Worm (Caenorhabditis elegans) whole organism, midembryonic: ENCODE results near the gene arl-5.
A peak's percentile ranks its signal among the peaks of the same experiment; 100 is the strongest.

Experiments
- T22C8.4 ChIP-seq: fragments of 200-800 bp; sonication (Bioruptor generic); IDR thresholded peaks from 2 replicates; pipeline ENCODE4 v1.3.6; 2022; ENCODE audit warnings: missing genetic modification characterization, missing compliant biosample characterization
- cog-1 ChIP-seq: sonication (generic microtip); optimal IDR thresholded peaks from 2 replicates; lab custom pipeline; 2016; ENCODE audit warnings: missing genetic modification characterization, missing compliant biosample characterization
- flt-1 ChIP-seq: fragments of 200-800 bp; sonication (Bioruptor generic); IDR thresholded peaks from 2 replicates; pipeline ENCODE4 v1.3.6; 2022; ENCODE audit warnings: missing genetic modification characterization, missing compliant biosample characterization
- klf-2 ChIP-seq: fragments of 200-800 bp; sonication (Bioruptor generic); conservative IDR thresholded peaks from 2 replicates; pipeline ENCODE4 v1.3.6; 2022; ENCODE audit warnings: missing genetic modification reagents, missing genetic modification characterization, missing compliant biosample characterization
- med-1 ChIP-seq: sonication (generic microtip); optimal IDR thresholded peaks from 2 replicates; lab custom pipeline; 2017; ENCODE audit warnings: missing genetic modification characterization, mild to moderate bottlenecking, missing compliant biosample characterization, antibody characterized with exemption, missing genetic modification reagents; ENCODE audit not compliant: insufficient read depth
- ref-1 ChIP-seq: fragments of 200-800 bp; sonication (Bioruptor generic); conservative IDR thresholded peaks from 2 replicates; pipeline ENCODE4 v1.3.6; 2022; ENCODE audit warnings: missing genetic modification reagents, missing genetic modification characterization, missing compliant biosample characterization
- tab-1 ChIP-seq: fragments of 200-800 bp; sonication (Bioruptor generic); IDR thresholded peaks from 2 replicates; pipeline ENCODE4 v1.3.6; 2022; ENCODE audit warnings: missing genetic modification characterization, missing compliant biosample characterization
- ztf-23 ChIP-seq: fragments of 200-800 bp; sonication (Bioruptor generic); IDR thresholded peaks from 2 replicates; pipeline ENCODE4 v1.3.6; 2022; ENCODE audit warnings: missing genetic modification reagents, missing genetic modification characterization, missing compliant biosample characterization
- ztf-29 ChIP-seq: fragments of 200-800 bp; sonication (Bioruptor generic); IDR thresholded peaks from 2 replicates; pipeline ENCODE4 v1.3.6; 2022; ENCODE audit warnings: missing genetic modification reagents, missing genetic modification characterization, missing compliant biosample characterization

The arl-5 gene

DNA sequence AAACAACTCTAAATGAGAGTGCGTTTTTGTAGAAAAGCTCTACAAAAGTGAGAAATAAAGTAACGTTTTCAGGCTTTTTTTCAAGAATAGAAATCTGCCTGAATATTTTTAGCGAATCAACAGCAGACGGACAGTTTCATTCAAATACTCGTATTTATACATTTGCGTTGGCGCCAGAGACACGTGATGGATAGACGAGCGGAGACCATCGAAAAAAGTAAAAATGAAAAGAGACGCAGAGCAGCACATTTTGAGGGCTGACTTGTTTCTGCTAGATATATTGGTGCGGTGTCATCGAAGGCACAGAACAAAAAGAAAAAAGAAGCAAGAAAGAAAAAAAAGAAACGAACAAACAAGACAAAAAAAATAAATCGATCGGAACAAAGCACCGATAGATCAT is 3.0 kb downstream of the arl-5 start:
- no peak for TF ChIP-seq cog-1
- no peak for TF ChIP-seq ztf-29 (GFP tag; lab: Robert Waterston, UW)
- no peak for TF ChIP-seq klf-2

DNA sequence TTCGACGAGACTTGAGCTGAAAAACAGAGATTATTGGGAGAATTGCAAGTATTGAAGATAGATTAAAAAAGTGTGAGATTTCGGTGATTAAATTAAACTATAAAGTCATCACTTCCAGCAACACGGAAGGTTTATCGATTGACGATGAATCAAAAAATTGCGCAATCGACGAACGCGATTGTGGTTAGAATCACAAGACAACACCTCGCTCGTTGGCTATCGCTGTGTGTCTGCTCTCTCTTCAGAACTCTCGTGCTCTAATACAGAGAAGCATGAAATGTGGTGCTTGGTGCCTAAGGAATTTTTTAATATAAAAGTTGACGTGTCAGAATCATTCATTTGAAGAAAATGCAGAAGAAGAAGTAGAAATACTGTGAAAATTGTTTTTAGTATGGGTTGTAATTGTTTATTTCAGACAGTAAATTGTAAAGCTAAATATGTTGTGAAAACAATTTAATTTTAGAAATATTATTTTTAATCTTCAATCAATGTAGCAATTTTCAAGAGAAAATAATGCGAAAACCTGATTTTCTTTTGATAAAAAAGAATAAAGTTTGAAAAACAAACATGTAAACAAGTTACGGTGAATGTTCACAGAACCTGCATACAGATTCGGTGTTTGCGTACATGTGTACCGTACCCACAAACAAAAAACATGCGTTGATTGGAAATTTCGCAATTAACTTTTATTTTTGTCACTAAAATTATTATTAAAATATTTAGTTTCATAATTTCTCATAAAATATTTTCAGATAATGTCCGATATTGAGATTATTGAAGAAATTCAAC is 4.3 kb downstream of the arl-5 start, which contains the start of the genes ZK632.10 and ZK632.11:
ZK632.10 (minus strand) TSS at position 560 of the 789 bp plus-strand sequence.
ZK632.11 (plus strand) TSS at position 753 of the 789 bp plus-strand sequence.
- TF ChIP-seq cog-1 (peak; percentile 0), klf-2 (no peak)

DNA sequence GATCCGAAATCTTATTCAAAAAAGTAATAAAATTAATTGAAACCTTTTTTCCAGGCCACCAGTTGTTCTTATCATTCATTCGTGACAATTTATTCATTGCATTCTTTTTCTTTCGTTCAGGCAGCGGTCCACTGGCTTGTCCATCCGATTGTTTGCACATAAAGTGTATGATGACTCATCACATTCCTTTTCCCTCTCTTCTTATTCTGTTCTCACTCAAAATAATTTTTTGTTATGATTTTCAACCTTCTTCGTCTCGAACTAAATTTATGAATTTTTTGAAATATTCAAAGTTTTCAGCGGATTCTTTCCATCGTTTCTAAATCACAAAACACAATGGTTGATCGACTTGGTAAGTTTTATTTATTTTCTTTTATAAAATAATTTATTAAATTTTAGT is 7.5 kb downstream of the arl-5 start, which contains the start of gene ZK632.12:
ZK632.12 (plus strand) TSS at position 301 of the 400 bp plus-strand sequence.
- TF ChIP-seq ztf-23 (GFP tag; lab: Robert Waterston, UW): no peak
- no peak for TF ChIP-seq ref-1 (GFP tag; lab: Robert Waterston, UW)
- no peak for TF ChIP-seq tab-1
- no peak for TF ChIP-seq ztf-29 (GFP tag; lab: Robert Waterston, UW)
- no peak for TF ChIP-seq med-1 (GFP tag; lab: Kevin White, UChicago)
- no peak for TF ChIP-seq T22C8.4 (GFP tag; lab: Robert Waterston, UW)
- TF ChIP-seq flt-1 (GFP tag; lab: Robert Waterston, UW): no peak
- no peak for TF ChIP-seq cog-1
- no peak for TF ChIP-seq klf-2

ce11 chrIII:9832569-9832968 is 9.5 kb downstream of the arl-5 start:
- TF ChIP-seq tab-1: no peak
- TF ChIP-seq flt-1 (GFP tag; lab: Robert Waterston, UW): no peak
- no peak for TF ChIP-seq ztf-29 (GFP tag; lab: Robert Waterston, UW)
- no peak for TF ChIP-seq T22C8.4 (GFP tag; lab: Robert Waterston, UW)
- TF ChIP-seq med-1 (GFP tag; lab: Kevin White, UChicago): no peak
- TF ChIP-seq klf-2: no peak
- no peak for TF ChIP-seq ztf-23 (GFP tag; lab: Robert Waterston, UW)
- no peak for TF ChIP-seq ref-1 (GFP tag; lab: Robert Waterston, UW)
- no peak for TF ChIP-seq cog-1

- TF ChIP-seq ztf-23 (GFP tag; lab: Robert Waterston, UW) (no peak), med-1 (GFP tag; lab: Kevin White, UChicago) (no peak), klf-2 (no peak), tab-1 (no peak)
Observed at ce11 chrIII:9834888-9835287, 11.8 kb downstream of the arl-5 start, which contains the start of gene K11H3.8. Gene K11H3.8, plus strand, starts transcription at chrIII:9835188.

DNA sequence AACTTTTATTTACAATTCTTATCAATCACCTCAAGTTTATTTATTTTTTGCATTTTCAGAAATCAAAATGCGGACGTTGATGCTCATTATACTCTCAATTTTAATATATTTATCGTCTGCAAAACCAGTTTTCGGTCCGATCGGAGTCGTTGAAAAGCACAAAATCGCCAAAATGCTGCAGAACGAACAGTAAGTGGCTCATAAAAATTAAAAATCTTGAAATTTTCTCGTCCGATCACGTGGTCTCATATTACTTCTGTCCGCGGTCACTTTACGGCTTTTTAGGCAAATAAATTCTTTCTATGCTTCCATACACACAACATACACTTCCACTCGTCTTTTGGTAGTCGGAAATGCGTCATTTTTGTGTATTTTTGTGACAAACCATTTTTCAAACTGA is 20.7 kb downstream of the arl-5 start, which contains the start of gene K11H3.5:
K11H3.5 (plus strand) TSS at position 54 of the 400 bp plus-strand sequence.
- no peak for TF ChIP-seq ztf-23 (GFP tag; lab: Robert Waterston, UW)
- no peak for TF ChIP-seq cog-1
- TF ChIP-seq ref-1 (GFP tag; lab: Robert Waterston, UW): no peak
- no peak for TF ChIP-seq T22C8.4 (GFP tag; lab: Robert Waterston, UW)

ce11 chrIII:9846093-9846492 is 23.1 kb downstream of the arl-5 start, which contains the start of gene K11H3.2:
Gene K11H3.2, plus strand, starts transcription at chrIII:9846393.
- no peak for TF ChIP-seq med-1 (GFP tag; lab: Kevin White, UChicago)

DNA sequence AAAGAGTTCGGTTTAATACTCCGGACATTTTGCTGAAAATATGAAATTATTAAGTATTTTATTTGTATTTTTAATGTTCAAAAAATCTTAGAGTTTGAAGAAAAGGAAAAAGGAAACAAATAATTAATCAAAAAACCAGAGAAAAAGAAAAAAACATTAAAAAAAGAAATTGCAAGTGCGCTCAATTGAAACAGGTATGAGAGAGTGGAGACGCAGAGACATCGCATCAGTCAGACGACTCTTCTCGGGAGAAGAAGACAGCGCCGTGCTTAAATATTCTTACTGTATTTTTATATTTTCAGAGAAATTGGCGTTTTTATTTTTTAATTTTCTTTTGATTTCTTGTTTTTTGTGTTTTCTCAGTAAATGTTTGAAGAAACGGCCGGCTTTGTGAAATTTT is 25.0 kb downstream of the arl-5 start, which contains the start of gene mrpl-36:
mrpl-36 (minus strand) TSS at position 34 of the 400 bp plus-strand sequence.
- TF ChIP-seq klf-2 (no peak), tab-1 (no peak), ztf-29 (GFP tag; lab: Robert Waterston, UW) (no peak), ztf-23 (GFP tag; lab: Robert Waterston, UW) (no peak), T22C8.4 (GFP tag; lab: Robert Waterston, UW) (no peak), ref-1 (GFP tag; lab: Robert Waterston, UW) (no peak), med-1 (GFP tag; lab: Kevin White, UChicago) (no peak), cog-1 (no peak), flt-1 (GFP tag; lab: Robert Waterston, UW) (no peak)

ce11 chrIII:9848603-9849002 is 25.6 kb downstream of the arl-5 start:
- TF ChIP-seq ztf-29 (GFP tag; lab: Robert Waterston, UW) (no peak), ztf-23 (GFP tag; lab: Robert Waterston, UW) (no peak), klf-2 (no peak), flt-1 (GFP tag; lab: Robert Waterston, UW) (no peak), ref-1 (GFP tag; lab: Robert Waterston, UW) (no peak), T22C8.4 (GFP tag; lab: Robert Waterston, UW) (no peak), tab-1 (no peak), cog-1 (no peak), med-1 (GFP tag; lab: Kevin White, UChicago) (no peak)

- TF ChIP-seq tab-1 (peak; percentile 84), T22C8.4 (GFP tag; lab: Robert Waterston, UW) (peak; percentile 60), ztf-23 (GFP tag; lab: Robert Waterston, UW) (peak; percentile 68), flt-1 (GFP tag; lab: Robert Waterston, UW) (peak; percentile 88), ztf-29 (GFP tag; lab: Robert Waterston, UW) (peak; percentile 65), ref-1 (GFP tag; lab: Robert Waterston, UW) (peak; percentile 62), klf-2 (peak; percentile 76)
Observed at ce11 chrIII:9849111-9849510, 26.1 kb downstream of the arl-5 start.
